2 fruit fly cellular contexts compared by ENCODE assay signal in the genomic region with DNA sequence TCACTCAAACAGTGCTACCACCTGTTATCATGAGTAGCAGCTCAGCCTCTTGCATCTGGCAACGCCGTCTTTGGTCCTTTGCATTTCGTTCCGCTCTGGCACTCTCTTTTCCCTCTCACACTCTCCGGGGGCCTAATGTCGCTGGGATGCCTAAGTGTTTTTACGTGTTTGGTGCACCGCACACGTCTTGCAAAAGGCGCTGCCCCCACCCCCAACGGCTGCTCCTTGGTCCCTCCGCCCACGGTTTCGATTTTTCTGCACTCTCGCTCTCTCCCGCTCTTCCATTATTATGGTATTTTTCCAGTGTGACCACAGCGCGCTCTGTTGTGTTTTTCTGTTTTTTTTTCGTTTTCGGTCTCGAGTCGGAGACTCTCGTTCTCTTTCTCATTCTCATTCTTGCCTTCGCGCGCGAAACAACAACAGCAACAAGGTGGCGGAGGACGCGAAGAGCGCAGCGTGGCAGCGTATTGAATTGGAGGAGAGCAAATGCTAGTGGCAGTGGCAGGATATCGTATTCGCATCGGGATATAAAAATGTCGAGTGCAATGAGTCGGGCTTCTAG.
TF ChIP-seq lines count a peak whose summit lies in the region.

No protein-coding gene starts in this region.

TF ChIP-seq in whole organism, embryonic, 481 proteins besides CTCF, POLR2A, EP300 and RAD21 (continued from another document and continues in another):
- TF ChIP-seq Vsx1 (GFP tag; optimal IDR thresholded peaks at IDR 0.05; lab: Kevin White, UChicago) (no peak), Abd-B (GFP tag; optimal IDR thresholded peaks at IDR 0.05; lab: Kevin White, UChicago) (no peak), CG16815 (GFP tag; optimal IDR thresholded peaks at IDR 0.05; lab: Kevin White, UChicago) (no peak), CG13287 (GFP tag; IDR thresholded peaks at IDR 0.05; lab: Robert Waterston, UW; ENCODE audit: partially characterized antibody) (peak; percentile 29), YL-1 (GFP tag; optimal IDR thresholded peaks at IDR 0.05; lab: Kevin White, UChicago) (no peak), danr (GFP tag; IDR thresholded peaks at IDR 0.05; lab: Robert Waterston, UW) (no peak), HmgZ (tag; optimal IDR thresholded peaks at IDR 0.05; lab: Kevin White, UChicago) (no peak), E2f2 (GFP tag; IDR thresholded peaks at IDR 0.05; lab: Robert Waterston, UW) (no peak), mam (GFP tag; optimal IDR thresholded peaks at IDR 0.05; lab: Kevin White, UChicago) (no peak), Sox102F (GFP tag; optimal IDR thresholded peaks at IDR 0.05; lab: Kevin White, UChicago) (no peak), CG15073 (GFP tag; optimal IDR thresholded peaks at IDR 0.05; lab: Kevin White, UChicago) (no peak), Rfx (GFP tag; IDR thresholded peaks at IDR 0.05; lab: Robert Waterston, UW) (no peak), CG4360 (GFP tag; IDR thresholded peaks at IDR 0.05; lab: Robert Waterston, UW) (peak; percentile 70), Lpt (GFP tag; optimal IDR thresholded peaks at IDR 0.05; lab: Kevin White, UChicago) (no peak), Bgb (GFP tag; IDR thresholded peaks at IDR 0.05; lab: Robert Waterston, UW; ENCODE audit: partially characterized antibody) (0 out of 2 replicates have a peak, but pooled peaks have one; percentile 21), vfl (GFP tag; optimal IDR thresholded peaks at IDR 0.05; lab: Kevin White, UChicago) (no peak), hkb (optimal IDR thresholded peaks at IDR 0.05; lab: Kevin White, UChicago) (no peak), hkb (GFP tag; IDR thresholded peaks at IDR 0.05; lab: Robert Waterston, UW) (no peak), CG8388 (GFP tag; optimal IDR thresholded peaks at IDR 0.05; lab: Kevin White, UChicago) (no peak), emc (GFP tag; optimal IDR thresholded peaks at IDR 0.05; lab: Kevin White, UChicago) (no peak), maf-S (GFP tag; optimal IDR thresholded peaks at IDR 0.05; lab: Kevin White, UChicago) (no peak), CG31388 (GFP tag; optimal IDR thresholded peaks at IDR 0.05; lab: Kevin White, UChicago) (no peak), CG14965 (GFP tag; optimal IDR thresholded peaks at IDR 0.05; lab: Kevin White, UChicago; ENCODE audit: borderline replicate concordance) (no peak), CG4424 (GFP tag; optimal IDR thresholded peaks at IDR 0.05; lab: Kevin White, UChicago) (no peak), ftz-f1 (GFP tag; optimal IDR thresholded peaks at IDR 0.05; lab: Kevin White, UChicago) (no peak), crp (GFP tag; optimal IDR thresholded peaks at IDR 0.05; lab: Kevin White, UChicago) (no peak), CG17802 (tag; optimal IDR thresholded peaks at IDR 0.05; lab: Kevin White, UChicago) (no peak), Hey (tag; optimal IDR thresholded peaks at IDR 0.05; lab: Kevin White, UChicago) (no peak), ac (GFP tag; optimal IDR thresholded peaks at IDR 0.05; lab: Kevin White, UChicago) (no peak), wdn (GFP tag; IDR thresholded peaks at IDR 0.05; lab: Robert Waterston, UW) (no peak), HLH4C (GFP tag; IDR thresholded peaks at IDR 0.05; lab: Robert Waterston, UW; ENCODE audit: partially characterized antibody) (no peak), CG13424 (tag; optimal IDR thresholded peaks at IDR 0.05; lab: Kevin White, UChicago) (no peak), Scr (GFP tag; IDR thresholded peaks at IDR 0.05; lab: Robert Waterston, UW; ENCODE audit: partially characterized antibody) (peak; percentile 24; the same call in 1 of the 2 replicates), CG9609 (GFP tag; optimal IDR thresholded peaks at IDR 0.05; lab: Kevin White, UChicago) (no peak), H2.0 (GFP tag; IDR thresholded peaks at IDR 0.05; lab: Robert Waterston, UW) (no peak), Optix (GFP tag; IDR thresholded peaks at IDR 0.05; lab: Robert Waterston, UW) (no peak), insv (GFP tag; optimal IDR thresholded peaks at IDR 0.05; lab: Kevin White, UChicago) (peak in 1 of 2 experiments; percentile 10), Ravus (GFP tag; IDR thresholded peaks at IDR 0.05; lab: Robert Waterston, UW) (no peak), ERR (GFP tag; optimal IDR thresholded peaks at IDR 0.05; lab: Kevin White, UChicago) (no peak), hbn (GFP tag; IDR thresholded peaks at IDR 0.05; lab: Robert Waterston, UW; ENCODE audit: partially characterized antibody) (no peak), CG2712 (tag; optimal IDR thresholded peaks at IDR 0.05; lab: Kevin White, UChicago) (no peak), nerfin-1 (tag; optimal IDR thresholded peaks at IDR 0.05; lab: Kevin White, UChicago) (no peak), CG14710 (tag; optimal IDR thresholded peaks at IDR 0.05; lab: Kevin White, UChicago) (peak; percentile 86), CG13624 (GFP tag; optimal IDR thresholded peaks at IDR 0.05; lab: Kevin White, UChicago) (no peak), CG2875 (GFP tag; optimal IDR thresholded peaks at IDR 0.05; lab: Kevin White, UChicago) (no peak), CG2199 (GFP tag; IDR thresholded peaks at IDR 0.05; lab: Robert Waterston, UW) (no peak), pita (GFP tag; optimal IDR thresholded peaks at IDR 0.05; lab: Kevin White, UChicago) (no peak), slou (GFP tag; optimal IDR thresholded peaks at IDR 0.05; lab: Kevin White, UChicago) (no peak), bsh (GFP tag; optimal IDR thresholded peaks at IDR 0.05; lab: Kevin White, UChicago) (no peak), CG10321 (GFP tag; IDR thresholded peaks at IDR 0.05; lab: Robert Waterston, UW) (no peak), ara (GFP tag; IDR thresholded peaks at IDR 0.05; lab: Robert Waterston, UW) (no peak), fd3F (GFP tag; optimal IDR thresholded peaks at IDR 0.05; lab: Kevin White, UChicago) (no peak), Myb (GFP tag; optimal IDR thresholded peaks at IDR 0.05; lab: Kevin White, UChicago) (no peak), CG11723 (GFP tag; optimal IDR thresholded peaks at IDR 0.05; lab: Kevin White, UChicago) (no peak), CG10543 (GFP tag; optimal IDR thresholded peaks at IDR 0.05; lab: Kevin White, UChicago) (no peak), Tbp (GFP tag; optimal IDR thresholded peaks at IDR 0.05; lab: Kevin White, UChicago) (no peak), CG16863 (GFP tag; optimal IDR thresholded peaks at IDR 0.05; lab: Kevin White, UChicago) (no peak), CG9817 (tag; optimal IDR thresholded peaks at IDR 0.05; lab: Kevin White, UChicago) (no peak), CG11504 (tag; optimal IDR thresholded peaks at IDR 0.05; lab: Kevin White, UChicago) (no peak), CG11456 (GFP tag; IDR thresholded peaks at IDR 0.05; lab: Robert Waterston, UW) (no peak), Dref (GFP tag; IDR thresholded peaks at IDR 0.05; lab: Robert Waterston, UW) (no peak), CG6254 (GFP tag; optimal IDR thresholded peaks at IDR 0.05; lab: Kevin White, UChicago) (no peak), CG14860 (GFP tag; IDR thresholded peaks at IDR 0.05; lab: Robert Waterston, UW; ENCODE audit: partially characterized antibody) (no peak), trem (tag; optimal IDR thresholded peaks at IDR 0.05; lab: Kevin White, UChicago) (no peak), Eip74EF (GFP tag; optimal IDR thresholded peaks at IDR 0.05; lab: Kevin White, UChicago) (no peak)

TF ChIP-seq in whole organism, prepupa, 60 proteins besides CTCF, POLR2A, EP300 and RAD21 (continued from another document):
- TF ChIP-seq fkh (GFP tag; optimal IDR thresholded peaks at IDR 0.05; lab: Kevin White, UChicago) (no peak), CG32006 (GFP tag; optimal IDR thresholded peaks at IDR 0.05; lab: Kevin White, UChicago) (no peak), CG8119 (GFP tag; IDR thresholded peaks at IDR 0.05; lab: Robert Waterston, UW) (no peak), CG7368 (GFP tag; optimal IDR thresholded peaks at IDR 0.05; lab: Kevin White, UChicago) (no peak), CG11902 (GFP tag; optimal IDR thresholded peaks at IDR 0.05; lab: Kevin White, UChicago) (no peak), topi (GFP tag; optimal IDR thresholded peaks at IDR 0.05; lab: Kevin White, UChicago) (no peak), Sox14 (GFP tag; optimal IDR thresholded peaks at IDR 0.05; lab: Kevin White, UChicago) (no peak), ss (GFP tag; optimal IDR thresholded peaks at IDR 0.05; lab: Kevin White, UChicago) (peak; percentile 16 to 63), CG31627 (GFP tag; optimal IDR thresholded peaks at IDR 0.05; lab: Kevin White, UChicago) (no peak), Sox102F (GFP tag; optimal IDR thresholded peaks at IDR 0.05; lab: Kevin White, UChicago) (no peak), CG8632 (GFP tag; optimal IDR thresholded peaks at IDR 0.05; lab: Kevin White, UChicago) (no peak), achi (GFP tag; optimal IDR thresholded peaks at IDR 0.05; lab: Kevin White, UChicago) (no peak), CG15336 (GFP tag; IDR thresholded peaks at IDR 0.05; lab: Robert Waterston, UW) (no peak), CG6792 (GFP tag; optimal IDR thresholded peaks at IDR 0.05; lab: Kevin White, UChicago) (no peak), Smox (GFP tag; optimal IDR thresholded peaks at IDR 0.05; lab: Kevin White, UChicago) (no peak), CG34406 (GFP tag; optimal IDR thresholded peaks at IDR 0.05; lab: Kevin White, UChicago) (no peak), CG6276 (GFP tag; optimal IDR thresholded peaks at IDR 0.05; lab: Kevin White, UChicago) (no peak), CG10669 (GFP tag; optimal IDR thresholded peaks at IDR 0.05; lab: Kevin White, UChicago) (no peak), Sox15 (GFP tag; optimal IDR thresholded peaks at IDR 0.05; lab: Kevin White, UChicago) (no peak), eg (GFP tag; IDR thresholded peaks at IDR 0.05; lab: Robert Waterston, UW) (peak; percentile 39; the same call in 1 of the 3 replicates), Gug (GFP tag; IDR thresholded peaks at IDR 0.05; lab: Robert Waterston, UW) (no peak), CG6808 (GFP tag; optimal IDR thresholded peaks at IDR 0.05; lab: Kevin White, UChicago) (peak; percentile 47), Met (GFP tag; optimal IDR thresholded peaks at IDR 0.05; lab: Kevin White, UChicago) (no peak), CG4318 (GFP tag; optimal IDR thresholded peaks at IDR 0.05; lab: Kevin White, UChicago) (no peak), Ets96B (tag; optimal IDR thresholded peaks at IDR 0.05; lab: Kevin White, UChicago) (no peak), CG11294 (GFP tag; IDR thresholded peaks at IDR 0.05; lab: Robert Waterston, UW) (no peak), CG3032 (tag; optimal IDR thresholded peaks at IDR 0.05; lab: Kevin White, UChicago) (no peak), salr (GFP tag; optimal IDR thresholded peaks at IDR 0.05; lab: Kevin White, UChicago) (no peak), CG1621 (tag; optimal IDR thresholded peaks at IDR 0.05; lab: Kevin White, UChicago) (peak; percentile 15), CG6854 (GFP tag; optimal IDR thresholded peaks at IDR 0.05; lab: Kevin White, UChicago) (peak; percentile 22), Ets21C (GFP tag; optimal IDR thresholded peaks at IDR 0.05; lab: Kevin White, UChicago) (no peak), vri (GFP tag; optimal IDR thresholded peaks at IDR 0.05; lab: Kevin White, UChicago) (no peak), Hr38 (GFP tag; optimal IDR thresholded peaks at IDR 0.05; lab: Kevin White, UChicago) (no peak), acj6 (GFP tag; optimal IDR thresholded peaks at IDR 0.05; lab: Kevin White, UChicago) (no peak), Eip78C (GFP tag; lab: Kevin White, UChicago) (peak; percentile 56), pdm3 (GFP tag; optimal IDR thresholded peaks at IDR 0.05; lab: Kevin White, UChicago) (no peak)
